Fruit fly (Drosophila melanogaster): ENCODE measurements around the gene papi.

- no peak for TF ChIP-seq Myc (optimal IDR thresholded peaks at IDR 0.05)
- no peak for TF ChIP-seq insv (optimal IDR thresholded peaks at IDR 0.05)
Observed at dm6 chr2L:2228179-2228849, 7.8 kb downstream of the papi start.

All from Kc167 (cell line).